Fruit fly (Drosophila melanogaster) whole organism, embryonic: ENCODE results near the gene Drsl2.
A peak's percentile ranks its signal among the peaks of the same experiment; 100 is the strongest.

Experiments used
- Adf1 ChIP-seq: fragments of 200-800 bp; sonication (Bioruptor generic); IDR thresholded peaks from 2 replicates; pipeline ENCODE4 v1.3.6; 2022; ENCODE audit warnings: missing biosample characterization, missing genetic modification characterization
- Asciz ChIP-seq: fragments of 200-800 bp; sonication (Bioruptor generic); optimal IDR thresholded peaks from 2 replicates; lab custom pipeline; 2017; ENCODE audit warnings: missing biosample characterization, mild to moderate bottlenecking, missing genetic modification characterization, missing genetic modification reagents
- CG10543 ChIP-seq: fragments of 200-800 bp; sonication (Bioruptor generic); optimal IDR thresholded peaks from 3 replicates; lab custom pipeline; 2017; ENCODE audit warnings: missing biosample characterization, mild to moderate bottlenecking, missing genetic modification characterization, moderate library complexity
- CG10959 ChIP-seq: fragments of 200-800 bp; sonication (Bioruptor generic); IDR thresholded peaks from 2 replicates; pipeline ENCODE4 v1.3.6; 2022; ENCODE audit warnings: missing biosample characterization, missing genetic modification characterization
- CG11093 ChIP-seq: fragments of 200-800 bp; sonication (Bioruptor generic); IDR thresholded peaks from 3 replicates; pipeline ENCODE4 v1.3.6; 2022; ENCODE audit warnings: missing biosample characterization, missing genetic modification characterization
- CG12744 ChIP-seq: fragments of 200-800 bp; sonication (Bioruptor generic); optimal IDR thresholded peaks from 2 replicates; lab custom pipeline; 2016; ENCODE audit warnings: missing biosample characterization, missing genetic modification characterization
- CG13894 ChIP-seq: fragments of 200-800 bp; sonication (Bioruptor generic); optimal IDR thresholded peaks from 3 replicates; lab custom pipeline; 2018; ENCODE audit warnings: missing biosample characterization, mild to moderate bottlenecking, missing genetic modification characterization, moderate library complexity
- CG14710 ChIP-seq: fragments of 200-800 bp; sonication (Bioruptor generic); optimal IDR thresholded peaks from 3 replicates; lab custom pipeline; 2019; ENCODE audit warnings: missing biosample characterization, mild to moderate bottlenecking, missing genetic modification characterization, moderate library complexity
- CG15011 ChIP-seq: fragments of 200-800 bp; sonication (Bioruptor generic); optimal IDR thresholded peaks from 3 replicates; lab custom pipeline; 2018; ENCODE audit warnings: missing biosample characterization, mild to moderate bottlenecking, missing genetic modification characterization
- CG15514 ChIP-seq: fragments of 200-800 bp; sonication (Bioruptor generic); optimal IDR thresholded peaks from 3 replicates; lab custom pipeline; 2017; ENCODE audit warnings: missing biosample characterization, missing genetic modification characterization, mild to moderate bottlenecking, moderate library complexity, missing genetic modification reagents
- CG16779 ChIP-seq: fragments of 200-800 bp; sonication (Bioruptor generic); IDR thresholded peaks from 2 replicates; pipeline ENCODE4 v1.3.6; 2022; ENCODE audit warnings: missing biosample characterization, missing genetic modification characterization
- CG17568 ChIP-seq: fragments of 200-800 bp; sonication (Bioruptor generic); optimal IDR thresholded peaks from 2 replicates; lab custom pipeline; 2018; ENCODE audit warnings: missing biosample characterization, mild to moderate bottlenecking, missing genetic modification characterization, moderate library complexity
- CG1832 ChIP-seq: fragments of 200-800 bp; sonication (Bioruptor generic); optimal IDR thresholded peaks from 2 replicates; lab custom pipeline; 2017; ENCODE audit warnings: missing biosample characterization, mild to moderate bottlenecking, missing genetic modification characterization, inconsistent platforms
- CG31441 ChIP-seq: fragments of 200-800 bp; sonication (Bioruptor generic); IDR thresholded peaks from 2 replicates; pipeline ENCODE4 v1.3.6; 2022; ENCODE audit warnings: missing biosample characterization, missing genetic modification characterization
- CG3163 ChIP-seq: fragments of 200-800 bp; sonication (Bioruptor generic); optimal IDR thresholded peaks from 3 replicates; lab custom pipeline; 2016; ENCODE audit warnings: missing biosample characterization, missing genetic modification characterization
- CG32772 ChIP-seq: fragments of 200-800 bp; sonication (Bioruptor generic); IDR thresholded peaks from 2 replicates; pipeline ENCODE4 v1.3.6; 2022; ENCODE audit warnings: missing biosample characterization, missing genetic modification characterization
- CG34376 ChIP-seq: fragments of 200-800 bp; sonication (Bioruptor generic); optimal IDR thresholded peaks from 2 replicates; lab custom pipeline; 2018; ENCODE audit warnings: missing biosample characterization, mild to moderate bottlenecking, missing genetic modification characterization
- CG4282 ChIP-seq: fragments of 200-800 bp; sonication (Bioruptor generic); optimal IDR thresholded peaks from 2 replicates; lab custom pipeline; 2016; ENCODE audit warnings: missing biosample characterization, missing genetic modification characterization
- CG4617 ChIP-seq: fragments of 200-800 bp; sonication (Bioruptor generic); optimal IDR thresholded peaks from 3 replicates; lab custom pipeline; 2016; ENCODE audit warnings: missing biosample characterization, missing genetic modification characterization, borderline replicate concordance
- CG5245 ChIP-seq: fragments of 200-800 bp; sonication (Bioruptor generic); optimal IDR thresholded peaks from 3 replicates; lab custom pipeline; 2016; ENCODE audit warnings: missing biosample characterization, missing genetic modification characterization
- CG6683 ChIP-seq: fragments of 200-800 bp; sonication (Bioruptor generic); optimal IDR thresholded peaks from 2 replicates; lab custom pipeline; 2017; ENCODE audit warnings: missing biosample characterization, mild to moderate bottlenecking, missing genetic modification characterization, missing genetic modification reagents
- CG8089 ChIP-seq: fragments of 200-800 bp; sonication (Bioruptor generic); optimal IDR thresholded peaks from 3 replicates; lab custom pipeline; 2016; ENCODE audit warnings: missing biosample characterization, missing genetic modification characterization
- CG8388 ChIP-seq: fragments of 200-800 bp; sonication (Bioruptor generic); optimal IDR thresholded peaks from 2 replicates; lab custom pipeline; 2019; ENCODE audit warnings: missing biosample characterization, mild to moderate bottlenecking, missing genetic modification characterization, moderate library complexity
- CG8765 ChIP-seq: fragments of 200-800 bp; sonication (Bioruptor generic); IDR thresholded peaks from 2 replicates; pipeline ENCODE4 v1.3.6; 2022; ENCODE audit warnings: missing biosample characterization, missing genetic modification characterization
- CG8924 ChIP-seq: fragments of 200-800 bp; optimal IDR thresholded peaks from 3 replicates; lab custom pipeline; 2019; ENCODE audit warnings: missing biosample characterization, mild to moderate bottlenecking, missing genetic modification characterization, moderate library complexity
- CoRest ChIP-seq: fragments of 200-800 bp; sonication (Bioruptor generic); optimal IDR thresholded peaks from 3 replicates; lab custom pipeline; 2018; ENCODE audit warnings: missing biosample characterization, mild to moderate bottlenecking, missing genetic modification characterization, moderate library complexity
- Dip2 ChIP-seq: fragments of 200-800 bp; sonication (Bioruptor generic); IDR thresholded peaks from 2 replicates; pipeline ENCODE4 v1.3.6; 2022; ENCODE audit warnings: missing biosample characterization, missing genetic modification characterization
- Dll ChIP-seq: fragments of 200-800 bp; sonication (Bioruptor generic); IDR thresholded peaks from 4 replicates; pipeline ENCODE4 v1.3.6; 2022; ENCODE audit warnings: missing biosample characterization, missing genetic modification characterization; ENCODE audit not compliant: partially characterized antibody
- Ets65A ChIP-seq: fragments of 200-800 bp; sonication (Bioruptor generic); peaks from one replicate; lab custom pipeline; 2016; ENCODE audit warnings: missing biosample characterization, missing genetic modification characterization
- GATAe ChIP-seq: fragments of 200-800 bp; sonication (Bioruptor generic); conservative IDR thresholded peaks from 2 replicates; pipeline ENCODE4 v1.3.6; 2022; ENCODE audit warnings: missing biosample characterization, missing genetic modification characterization
- Hey ChIP-seq: fragments of 200-800 bp; sonication (Bioruptor generic); optimal IDR thresholded peaks from 3 replicates; lab custom pipeline; 2018; ENCODE audit warnings: missing biosample characterization, mild to moderate bottlenecking, missing genetic modification characterization
- Mrtf ChIP-seq: fragments of 200-800 bp; sonication (Bioruptor generic); IDR thresholded peaks from 3 replicates; pipeline ENCODE4 v1.3.6; 2022; ENCODE audit warnings: missing biosample characterization, missing genetic modification characterization
- bab2 ChIP-seq: fragments of 200-800 bp; sonication (Bioruptor generic); optimal IDR thresholded peaks from 2 replicates; lab custom pipeline; 2016; ENCODE audit warnings: missing biosample characterization, missing genetic modification characterization
- bbx ChIP-seq: fragments of 200-800 bp; sonication (Bioruptor generic); IDR thresholded peaks from 2 replicates; pipeline ENCODE4 v1.3.6; 2022; ENCODE audit warnings: missing biosample characterization, missing genetic modification characterization; ENCODE audit not compliant: partially characterized antibody
- caup ChIP-seq: fragments of 200-800 bp; sonication (Bioruptor generic); optimal IDR thresholded peaks from 3 replicates; lab custom pipeline; 2017; ENCODE audit warnings: missing biosample characterization, mild to moderate bottlenecking, missing genetic modification characterization, moderate library complexity; ENCODE audit not compliant: severe bottlenecking
- cwo ChIP-seq: fragments of 200-800 bp; sonication (Bioruptor generic); optimal IDR thresholded peaks from 3 replicates; lab custom pipeline; 2017; ENCODE audit warnings: missing biosample characterization, missing genetic modification characterization, mild to moderate bottlenecking, moderate library complexity, missing genetic modification reagents
- danr ChIP-seq: fragments of 200-800 bp; sonication (Bioruptor generic); IDR thresholded peaks from 2 replicates; pipeline ENCODE4 v1.3.6; 2022; ENCODE audit warnings: missing biosample characterization, missing genetic modification characterization
- en ChIP-seq: fragments of 200-800 bp; sonication (Bioruptor generic); optimal IDR thresholded peaks from 2 replicates; lab custom pipeline; 2016; ENCODE audit warnings: missing biosample characterization, missing genetic modification characterization
- eve ChIP-seq, 2 experiments: fragments of >200 bp; optimal IDR thresholded peaks; 2 replicates each; lab custom pipeline; 2017; ENCODE audit warnings: missing biosample characterization in 2 of 2, missing genetic modification characterization in 2 of 2
- exex ChIP-seq: fragments of 200-800 bp; sonication (Bioruptor generic); optimal IDR thresholded peaks from 4 replicates; lab custom pipeline; 2018; ENCODE audit warnings: missing biosample characterization, mild to moderate bottlenecking, missing genetic modification characterization, moderate library complexity
- grn ChIP-seq: fragments of 200-800 bp; sonication (Bioruptor generic); optimal IDR thresholded peaks from 3 replicates; lab custom pipeline; 2017; ENCODE audit warnings: missing biosample characterization, missing genetic modification characterization
- knrl ChIP-seq: fragments of 200-800 bp; sonication (Bioruptor generic); IDR thresholded peaks from 3 replicates; pipeline ENCODE4 v1.3.6; 2022; ENCODE audit warnings: missing biosample characterization, missing genetic modification characterization; ENCODE audit not compliant: partially characterized antibody
- mirr ChIP-seq: fragments of 200-800 bp; sonication (Bioruptor generic); optimal IDR thresholded peaks from 3 replicates; lab custom pipeline; 2018; ENCODE audit warnings: missing biosample characterization, mild to moderate bottlenecking, missing genetic modification characterization
- nmo ChIP-seq: fragments of 200-800 bp; sonication (Bioruptor generic); optimal IDR thresholded peaks from 2 replicates; lab custom pipeline; 2018; ENCODE audit warnings: missing biosample characterization, mild to moderate bottlenecking, missing genetic modification characterization, moderate library complexity
- peb ChIP-seq: fragments of 200-800 bp; sonication (Bioruptor generic); IDR thresholded peaks from 2 replicates; pipeline ENCODE4 v1.3.6; 2022; ENCODE audit warnings: missing biosample characterization, missing genetic modification characterization
- phol ChIP-seq: fragments of 200-800 bp; sonication (Bioruptor generic); optimal IDR thresholded peaks from 3 replicates; lab custom pipeline; 2018; ENCODE audit warnings: missing biosample characterization, mild to moderate bottlenecking, missing genetic modification characterization, moderate library complexity
- schlank ChIP-seq: fragments of 200-800 bp; sonication (Bioruptor generic); optimal IDR thresholded peaks from 2 replicates; lab custom pipeline; 2018; ENCODE audit warnings: missing biosample characterization, mild to moderate bottlenecking, missing genetic modification characterization
- sna ChIP-seq: fragments of 200-800 bp; sonication (Bioruptor generic); IDR thresholded peaks from 2 replicates; pipeline ENCODE4 v1.3.6; 2022; ENCODE audit warnings: missing biosample characterization, missing genetic modification characterization; ENCODE audit not compliant: partially characterized antibody
- tio ChIP-seq: fragments of 200-800 bp; sonication (Bioruptor generic); optimal IDR thresholded peaks from 2 replicates; lab custom pipeline; 2017; ENCODE audit warnings: missing biosample characterization, missing genetic modification characterization, inconsistent platforms
- tna ChIP-seq: fragments of 200-800 bp; sonication (Bioruptor generic); IDR thresholded peaks from 2 replicates; pipeline ENCODE4 v1.3.6; 2022; ENCODE audit warnings: missing biosample characterization, missing genetic modification characterization; ENCODE audit not compliant: partially characterized antibody
- trh ChIP-seq: fragments of 200-800 bp; sonication (Bioruptor generic); optimal IDR thresholded peaks from 2 replicates; lab custom pipeline; 2016; ENCODE audit warnings: missing biosample characterization, missing genetic modification characterization
- ttk ChIP-seq: fragments of 200-800 bp; sonication (Bioruptor generic); IDR thresholded peaks from 2 replicates; pipeline ENCODE4 v2.1.2; 2022; ENCODE audit warnings: missing biosample characterization, missing genetic modification characterization

The Drsl2 gene

DNA sequence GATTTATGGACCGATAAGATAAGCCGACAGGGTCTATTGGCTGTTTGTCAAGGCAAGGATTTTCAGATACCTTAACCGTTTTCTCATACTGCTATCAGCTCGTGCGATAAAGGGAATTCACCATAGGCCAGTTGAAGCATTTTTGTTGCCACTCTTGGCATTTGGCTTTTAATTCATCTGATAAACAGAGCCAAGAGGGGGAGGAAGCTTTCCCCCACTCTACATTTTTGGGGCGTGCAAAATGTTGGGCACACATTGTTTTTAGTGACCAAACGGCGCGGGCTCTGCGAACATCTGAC, 35.6 kb downstream of the Drsl2 start:
- TF ChIP-seq CG10959 (GFP tag; lab: Robert Waterston, UW) = no peak
- TF ChIP-seq phol (tag; lab: Kevin White, UChicago) = no peak
- no peak for TF ChIP-seq cwo (GFP tag; lab: Kevin White, UChicago)
- no peak for TF ChIP-seq nmo
- TF ChIP-seq CG14710 (tag; lab: Kevin White, UChicago) = no peak
- TF ChIP-seq exex (tag; lab: Kevin White, UChicago) = peak; percentile 87
- no peak for TF ChIP-seq Dll
- no peak for TF ChIP-seq CG32772
- no peak for TF ChIP-seq Asciz
- no peak for TF ChIP-seq CG3163 (GFP tag; lab: Kevin White, UChicago)
- TF ChIP-seq CG10543 (GFP tag; lab: Kevin White, UChicago) = peak; percentile 8
- no peak for TF ChIP-seq CG8765
- TF ChIP-seq bab2 = no peak
- TF ChIP-seq CG5245 = no peak
- no peak for TF ChIP-seq ttk
- TF ChIP-seq CG16779 (GFP tag; lab: Robert Waterston, UW) = no peak
- no peak for TF ChIP-seq CG1832 (GFP tag; lab: Kevin White, UChicago)
- TF ChIP-seq Hey (tag; lab: Kevin White, UChicago) = no peak
- no peak for TF ChIP-seq CoRest (tag; lab: Kevin White, UChicago)
- no peak for TF ChIP-seq CG8089 (GFP tag; lab: Kevin White, UChicago)
- TF ChIP-seq CG6683 (GFP tag; lab: Kevin White, UChicago) = no peak
- TF ChIP-seq Mrtf (GFP tag; lab: Robert Waterston, UW) = no peak
- no peak for TF ChIP-seq Ets65A (GFP tag; lab: Kevin White, UChicago)
- no peak for TF ChIP-seq tio (GFP tag; lab: Kevin White, UChicago)
- TF ChIP-seq grn (GFP tag; lab: Kevin White, UChicago) = peak; percentile 61
- TF ChIP-seq peb (GFP tag; lab: Robert Waterston, UW) = no peak
- no peak for TF ChIP-seq schlank
- TF ChIP-seq en (GFP tag; lab: Kevin White, UChicago) = no peak
- TF ChIP-seq CG11093 (GFP tag; lab: Robert Waterston, UW) = no peak
- TF ChIP-seq danr (GFP tag; lab: Robert Waterston, UW) = no peak
- no peak for TF ChIP-seq CG4617
- no peak for TF ChIP-seq CG13894 (tag; lab: Kevin White, UChicago)
- no peak for TF ChIP-seq Dip2 (GFP tag; lab: Robert Waterston, UW)
- no peak for TF ChIP-seq CG15514
- no peak for TF ChIP-seq tna
- no peak for TF ChIP-seq bbx (GFP tag; lab: Robert Waterston, UW)
- TF ChIP-seq caup = no peak
- no peak for TF ChIP-seq CG4282 (GFP tag; lab: Kevin White, UChicago)
- peak; percentile 94 for TF ChIP-seq CG34376 (GFP tag; lab: Kevin White, UChicago)
- TF ChIP-seq CG15011 = no peak
- no peak for TF ChIP-seq Adf1
- TF ChIP-seq CG31441 (GFP tag; lab: Robert Waterston, UW) = no peak
- TF ChIP-seq CG8924 (tag; lab: Kevin White, UChicago) = no peak
- peak; percentile 72 for TF ChIP-seq GATAe
- no peak for TF ChIP-seq CG8388 (GFP tag; lab: Kevin White, UChicago)
- TF ChIP-seq CG12744 = no peak
- TF ChIP-seq mirr = peak; percentile 62
- TF ChIP-seq CG17568 (GFP tag; lab: Kevin White, UChicago) = no peak
- TF ChIP-seq knrl (GFP tag; lab: Robert Waterston, UW) = no peak
- no peak for TF ChIP-seq eve (GFP tag; optimal IDR thresholded peaks at IDR 0.05; lab: Kevin White, UChicago)
- TF ChIP-seq trh = no peak
- no peak for TF ChIP-seq sna (GFP tag; lab: Robert Waterston, UW)
